Fruit fly (Drosophila melanogaster): ENCODE measurements around the gene CG43271.

Gene CG43271

dm6 chr2L:17914923-17915322, at the start of gene CG43271:
Gene CG43271, minus strand, starts transcription at chr2L:17915023.
- TF ChIP-seq svp (GFP tag) (no peak), dac (GFP tag; optimal IDR thresholded peaks at IDR 0.05) (no peak), Hr4 (GFP tag; optimal IDR thresholded peaks at IDR 0.05) (no peak), achi (GFP tag; optimal IDR thresholded peaks at IDR 0.05) (no peak), CG11294 (GFP tag; IDR thresholded peaks at IDR 0.05) (no peak), ss (GFP tag; optimal IDR thresholded peaks at IDR 0.05) (no peak), CG11902 (GFP tag; optimal IDR thresholded peaks at IDR 0.05) (no peak), CG8319 (GFP tag; optimal IDR thresholded peaks at IDR 0.05) (no peak), CG6808 (GFP tag; optimal IDR thresholded peaks at IDR 0.05) (no peak), cyc (GFP tag; optimal IDR thresholded peaks at IDR 0.05) (no peak), CG9139 (GFP tag; optimal IDR thresholded peaks at IDR 0.05) (no peak), CG6276 (GFP tag; optimal IDR thresholded peaks at IDR 0.05) (no peak), Sox15 (GFP tag; optimal IDR thresholded peaks at IDR 0.05) (no peak), OdsH (GFP tag; optimal IDR thresholded peaks at IDR 0.05) (no peak), CG8119 (GFP tag; IDR thresholded peaks at IDR 0.05) (no peak), CG16779 (tag; optimal IDR thresholded peaks at IDR 0.05) (no peak), fd85E (GFP tag; optimal IDR thresholded peaks at IDR 0.05) (no peak)

- TF ChIP-seq fkh (GFP tag; optimal IDR thresholded peaks at IDR 0.05) = no peak
- TF ChIP-seq CG1621 (tag; optimal IDR thresholded peaks at IDR 0.05) = no peak
Measured at dm6 chr2L:17963710-17964109, 48.9 kb upstream of the CG43271 start.

- TF ChIP-seq CG10631 (GFP tag; optimal IDR thresholded peaks at IDR 0.05) (peak; percentile 45), Hr39 (GFP tag; optimal IDR thresholded peaks at IDR 0.05) (peak; percentile 30), salr (GFP tag; optimal IDR thresholded peaks at IDR 0.05) (peak in 1 of 2 experiments; percentile 20), lz (GFP tag; optimal IDR thresholded peaks at IDR 0.05) (peak; percentile 34), CG32006 (GFP tag; optimal IDR thresholded peaks at IDR 0.05) (no peak), Hr4 (GFP tag; optimal IDR thresholded peaks at IDR 0.05) (peak; percentile 39), svp (GFP tag) (peak; percentile 55), eg (GFP tag; IDR thresholded peaks at IDR 0.05) (peak; percentile 57; the same call in 1 of the 3 replicates), CG4318 (GFP tag; optimal IDR thresholded peaks at IDR 0.05) (peak; percentile 11), topi (GFP tag; optimal IDR thresholded peaks at IDR 0.05) (no peak), Ets21C (GFP tag; optimal IDR thresholded peaks at IDR 0.05) (peak; percentile 16), fkh (GFP tag; optimal IDR thresholded peaks at IDR 0.05) (no peak), CG6163 (GFP tag; IDR thresholded peaks at IDR 0.05) (peak; percentile 57; the same call in 2 of the 3 replicates), CG11294 (GFP tag; IDR thresholded peaks at IDR 0.05) (0 out of 2 replicates have a peak, but pooled peaks have one; percentile 22), Sox14 (GFP tag; optimal IDR thresholded peaks at IDR 0.05) (peak; percentile 75), OdsH (GFP tag; optimal IDR thresholded peaks at IDR 0.05) (no peak), Sox102F (GFP tag; optimal IDR thresholded peaks at IDR 0.05) (no peak), CG31627 (GFP tag; optimal IDR thresholded peaks at IDR 0.05) (peak; percentile 48), Smox (GFP tag; optimal IDR thresholded peaks at IDR 0.05) (peak; percentile 28), CG8119 (GFP tag; IDR thresholded peaks at IDR 0.05) (0 out of 3 replicates have a peak, but pooled peaks have one; percentile 29), CG3919 (GFP tag; optimal IDR thresholded peaks at IDR 0.05) (peak; percentile 40)
Measured at dm6 chr2L:17963071-17963567, 48.3 kb upstream of the CG43271 start, which contains the start of gene CG5674. Gene CG5674, plus strand, starts transcription at chr2L:17963379.

dm6 chr2L:17960214-17960613, 45.4 kb upstream of the CG43271 start:
- TF ChIP-seq Sox14 (GFP tag; optimal IDR thresholded peaks at IDR 0.05) = no peak
- no peak for TF ChIP-seq Eip93F (GFP tag; optimal IDR thresholded peaks at IDR 0.05)
- TF ChIP-seq CG3919 (GFP tag; optimal IDR thresholded peaks at IDR 0.05) = no peak
